Fruit fly (Drosophila melanogaster): ENCODE results near the gene Nepl5.

DNA sequence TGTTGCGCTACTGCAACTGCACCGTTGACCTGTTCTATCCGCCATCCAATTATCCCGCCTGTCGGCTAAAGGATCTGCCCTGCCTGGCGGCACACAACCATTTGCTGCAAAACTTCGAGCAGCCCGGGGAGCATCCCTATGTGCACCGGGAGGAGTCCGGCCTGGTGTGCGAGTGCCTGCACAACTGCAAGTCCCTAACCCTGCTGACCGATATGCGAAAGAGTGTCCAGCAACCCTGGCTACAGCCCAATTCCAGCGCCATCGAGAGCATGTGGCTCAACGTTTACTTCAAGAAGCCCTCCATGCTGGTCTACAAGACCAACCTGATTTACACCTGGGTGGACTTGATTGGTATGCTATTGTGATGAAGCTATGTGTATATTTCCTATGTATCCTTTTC is 24.9 kb upstream of the Nepl5 start:
- TF ChIP-seq CTCF (optimal IDR thresholded peaks at IDR 0.05): no peak
- no peak for TF ChIP-seq CG8478 (optimal IDR thresholded peaks at IDR 0.05)

Measured in S2 (cell line).